Worm (Caenorhabditis elegans) whole organism, L1 larva: ENCODE measurements around the gene hrpu-1.

Experiments used
- C16A3.4 ChIP-seq: fragments of 150-350 bp; optimal IDR thresholded peaks from 2 replicates; lab custom pipeline; 2014; ENCODE audit warnings: missing biosample characterization, missing genetic modification characterization
- C34B4.2 ChIP-seq: sonication (generic microtip); optimal IDR thresholded peaks from 2 replicates; lab custom pipeline; 2017; ENCODE audit warnings: mild to moderate bottlenecking, missing genetic modification characterization, missing compliant biosample characterization
- F16B12.6 ChIP-seq: fragments of 150-350 bp; optimal IDR thresholded peaks from 2 replicates; lab custom pipeline; 2014; ENCODE audit warnings: missing biosample characterization, missing genetic modification characterization
- Y116A8C.19 ChIP-seq: sonication (generic microtip); optimal IDR thresholded peaks from 2 replicates; lab custom pipeline; 2016; ENCODE audit warnings: missing compliant biosample characterization, missing genetic modification characterization, borderline replicate concordance
- ceh-63 ChIP-seq: fragments of 200-800 bp; sonication (Bioruptor generic); optimal IDR thresholded peaks from 2 replicates; lab custom pipeline; 2018; ENCODE audit warnings: mild to moderate bottlenecking, missing genetic modification characterization, missing compliant biosample characterization
- ceh-8 ChIP-seq: fragments of 200-800 bp; sonication (Bioruptor generic); optimal IDR thresholded peaks from 2 replicates; lab custom pipeline; 2018; ENCODE audit warnings: mild to moderate bottlenecking, missing genetic modification characterization, moderate library complexity, missing compliant biosample characterization
- efl-1 ChIP-seq, 4 experiments: fragments of 150-350 bp; optimal IDR thresholded peaks in 3 of 4; peaks in 1 of 4; 1 replicate in 1 of 4; 2 replicates in 3 of 4; lab custom pipeline; 2014; ENCODE audit warnings: missing biosample characterization in 2 of 4, missing genetic modification characterization in 2 of 4, missing genetic modification reagents in 2 of 4
- egl-13 ChIP-seq: sonication (generic microtip); optimal IDR thresholded peaks from 2 replicates; lab custom pipeline; 2016; ENCODE audit warnings: missing genotype, missing genetic modification reagents, missing genetic modification characterization, missing compliant biosample characterization
- fos-1 ChIP-seq: fragments of 150-350 bp; optimal IDR thresholded peaks from 2 replicates; lab custom pipeline; 2014; ENCODE audit warnings: missing biosample characterization, missing genetic modification characterization
- grh-1 ChIP-seq: fragments of 200-800 bp; sonication (Bioruptor generic); IDR thresholded peaks from 2 replicates; pipeline ENCODE4 v1.3.6; 2022; ENCODE audit warnings: missing genetic modification reagents, missing genetic modification characterization, missing compliant biosample characterization
- hlh-17 ChIP-seq: fragments of 200-800 bp; sonication (Bioruptor generic); optimal IDR thresholded peaks from 2 replicates; lab custom pipeline; 2018; ENCODE audit warnings: missing genetic modification characterization, mild to moderate bottlenecking, missing compliant biosample characterization, moderate library complexity, borderline replicate concordance
- lin-15B ChIP-seq: fragments of 150-350 bp; sonication (generic microtip); optimal IDR thresholded peaks from 3 replicates; lab custom pipeline; 2014; ENCODE audit warnings: missing biosample characterization, missing genetic modification characterization
- mab-9 ChIP-seq: fragments of 200-800 bp; sonication (Bioruptor generic); IDR thresholded peaks from 2 replicates; pipeline ENCODE4 v1.3.6; 2022; ENCODE audit warnings: missing genetic modification reagents, missing genetic modification characterization, missing compliant biosample characterization
- nhr-12 ChIP-seq: sonication (generic microtip); optimal IDR thresholded peaks from 2 replicates; lab custom pipeline; 2017; ENCODE audit warnings: missing biosample characterization, missing genetic modification characterization
- nhr-20 ChIP-seq: sonication (generic microtip); optimal IDR thresholded peaks from 2 replicates; lab custom pipeline; 2016; ENCODE audit warnings: mild to moderate bottlenecking, missing genetic modification characterization, missing compliant biosample characterization
- nhr-237 ChIP-seq: fragments of 150-350 bp; optimal IDR thresholded peaks from 2 replicates; lab custom pipeline; 2014; ENCODE audit warnings: missing biosample characterization, missing genetic modification characterization
- nhr-47 ChIP-seq: sonication (generic microtip); optimal IDR thresholded peaks from 2 replicates; lab custom pipeline; 2016; ENCODE audit warnings: mild to moderate bottlenecking, missing genetic modification characterization, moderate library complexity, missing compliant biosample characterization
- nhr-71 ChIP-seq: sonication (generic microtip); optimal IDR thresholded peaks from 2 replicates; lab custom pipeline; 2016; ENCODE audit warnings: mild to moderate bottlenecking, missing genetic modification characterization, moderate library complexity, missing compliant biosample characterization
- nhr-76 ChIP-seq: sonication (generic microtip); optimal IDR thresholded peaks from 2 replicates; lab custom pipeline; 2017; ENCODE audit warnings: missing biosample characterization, missing genetic modification characterization
- nhr-77 ChIP-seq: fragments of 150-350 bp; optimal IDR thresholded peaks from 2 replicates; lab custom pipeline; 2014; ENCODE audit warnings: missing biosample characterization, missing genetic modification characterization
- nhr-84 ChIP-seq: sonication (generic microtip); optimal IDR thresholded peaks from 2 replicates; lab custom pipeline; 2017; ENCODE audit warnings: missing biosample characterization, missing genetic modification characterization
- rnt-1 ChIP-seq: sonication (generic microtip); optimal IDR thresholded peaks from 2 replicates; lab custom pipeline; 2016; ENCODE audit warnings: mild to moderate bottlenecking, missing genetic modification characterization, moderate library complexity, missing compliant biosample characterization
- snu-23 ChIP-seq: sonication (generic microtip); optimal IDR thresholded peaks from 2 replicates; lab custom pipeline; 2016; ENCODE audit warnings: missing genetic modification characterization, missing compliant biosample characterization
- sptf-1 ChIP-seq: fragments of 150-350 bp; optimal IDR thresholded peaks from 2 replicates; lab custom pipeline; 2014; ENCODE audit warnings: missing biosample characterization, missing genetic modification characterization
- swsn-7 ChIP-seq: sonication (generic microtip); optimal IDR thresholded peaks from 2 replicates; lab custom pipeline; 2016; ENCODE audit warnings: missing genetic modification characterization, missing compliant biosample characterization
- tbx-2 ChIP-seq: sonication (generic microtip); optimal IDR thresholded peaks from 2 replicates; lab custom pipeline; 2016; ENCODE audit warnings: missing genetic modification characterization, missing compliant biosample characterization
- unc-30 ChIP-seq: sonication (generic microtip); optimal IDR thresholded peaks from 2 replicates; lab custom pipeline; 2017; ENCODE audit warnings: missing biosample characterization, missing genetic modification characterization
- unc-62 ChIP-seq: fragments of 150-350 bp; optimal IDR thresholded peaks from 2 replicates; lab custom pipeline; 2014; ENCODE audit warnings: missing biosample characterization, missing genetic modification reagents, missing genetic modification characterization
- unc-98 ChIP-seq: fragments of 200-800 bp; sonication (Bioruptor generic); IDR thresholded peaks from 2 replicates; pipeline ENCODE4 v1.3.6; 2022; ENCODE audit warnings: missing genetic modification characterization, missing compliant biosample characterization
- ztf-11 ChIP-seq, 2 experiments: sonication (generic microtip); optimal IDR thresholded peaks; 2 replicates each; lab custom pipeline; 2016 to 2017; ENCODE audit warnings: missing genetic modification characterization in 2 of 2, missing biosample characterization in 1 of 2, missing compliant biosample characterization in 1 of 2

hrpu-1 gene

DNA sequence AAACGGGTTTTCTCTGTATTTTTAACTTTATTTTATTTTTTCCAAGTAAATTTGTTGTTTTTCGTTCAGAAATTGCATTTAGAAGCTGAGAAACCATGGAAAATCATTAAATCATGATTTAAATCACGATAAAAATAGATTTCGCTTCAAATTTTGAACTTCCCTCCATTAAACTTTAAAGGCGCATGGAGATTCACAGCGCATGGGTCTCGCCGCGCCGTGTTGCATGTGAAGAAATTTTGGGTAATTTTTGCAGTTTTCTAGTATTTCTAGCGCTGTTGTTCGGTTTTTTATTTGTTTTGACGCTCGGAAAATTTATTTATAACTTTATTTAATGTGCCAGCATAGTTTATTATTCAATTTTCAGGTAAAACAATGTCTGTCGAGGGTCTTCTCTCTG is 2.4 kb upstream of the hrpu-1 start, which contains the start of gene eef-1B.2 (continued):
- TF ChIP-seq nhr-20: peak; percentile 66
- peak; percentile 29 for TF ChIP-seq nhr-237 (tag; lab: Kevin White, UChicago)
- TF ChIP-seq ceh-63: no peak
- peak; percentile 59 for TF ChIP-seq lin-15B

DNA sequence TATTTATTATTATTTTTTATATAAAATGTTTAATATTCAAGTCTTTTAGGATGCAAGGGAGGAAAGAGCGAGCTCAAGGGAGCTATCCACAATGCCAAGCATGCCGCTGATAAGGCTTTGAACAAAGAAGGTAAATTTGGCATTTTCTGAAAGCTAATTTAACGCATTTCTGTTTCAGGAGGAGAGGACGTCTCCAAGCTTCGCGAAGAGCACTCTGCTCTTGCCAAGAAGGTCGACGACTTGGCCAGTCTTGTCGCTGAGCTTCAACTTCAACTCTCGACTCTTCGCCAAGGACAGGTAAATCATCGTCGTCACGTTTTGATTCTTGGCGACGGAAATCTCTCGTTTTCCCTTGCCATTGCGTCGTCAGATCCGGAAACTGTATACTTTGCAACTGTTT is 1.9 kb upstream of the hrpu-1 start:
- TF ChIP-seq efl-1 (optimal IDR thresholded peaks at IDR 0.05; lab: Kevin White, UChicago): no peak
- TF ChIP-seq efl-1 (GFP tag; optimal IDR thresholded peaks at IDR 0.05 in 1 of 2; lab: Kevin White, UChicago): peak in 1 of 2 experiments; percentile 81
- no peak for TF ChIP-seq C34B4.2 (tag; lab: Kevin White, UChicago)

DNA sequence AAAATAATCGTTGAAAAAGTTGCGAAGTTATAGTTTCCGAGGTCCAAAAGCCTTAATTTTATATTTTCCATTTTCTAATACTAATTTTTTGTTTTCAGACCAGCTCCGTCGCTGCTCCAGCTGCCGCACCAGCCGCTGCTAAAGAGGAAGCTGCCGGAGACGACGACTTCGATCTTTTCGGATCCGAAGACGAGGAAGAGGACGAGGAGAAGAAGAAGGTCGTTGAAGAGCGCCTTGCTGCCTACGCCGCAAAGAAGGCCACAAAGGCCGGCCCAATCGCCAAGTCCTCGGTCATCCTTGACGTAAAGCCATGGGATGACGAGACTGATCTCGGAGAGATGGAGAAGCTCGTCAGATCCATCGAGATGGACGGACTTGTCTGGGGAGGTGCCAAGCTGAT is 595 bp upstream of the hrpu-1 start:
- TF ChIP-seq unc-30 (tag; lab: Kevin White, UChicago) (no peak), unc-62 (GFP tag; lab: Kevin White, UChicago) (no peak), fos-1 (tag; lab: Kevin White, UChicago) (no peak), efl-1 (optimal IDR thresholded peaks at IDR 0.05; lab: Kevin White, UChicago) (no peak), efl-1 (GFP tag; optimal IDR thresholded peaks at IDR 0.05 in 1 of 2; lab: Kevin White, UChicago) (peak in 1 of 2 experiments; percentile 53), nhr-12 (tag; lab: Kevin White, UChicago) (no peak)

DNA sequence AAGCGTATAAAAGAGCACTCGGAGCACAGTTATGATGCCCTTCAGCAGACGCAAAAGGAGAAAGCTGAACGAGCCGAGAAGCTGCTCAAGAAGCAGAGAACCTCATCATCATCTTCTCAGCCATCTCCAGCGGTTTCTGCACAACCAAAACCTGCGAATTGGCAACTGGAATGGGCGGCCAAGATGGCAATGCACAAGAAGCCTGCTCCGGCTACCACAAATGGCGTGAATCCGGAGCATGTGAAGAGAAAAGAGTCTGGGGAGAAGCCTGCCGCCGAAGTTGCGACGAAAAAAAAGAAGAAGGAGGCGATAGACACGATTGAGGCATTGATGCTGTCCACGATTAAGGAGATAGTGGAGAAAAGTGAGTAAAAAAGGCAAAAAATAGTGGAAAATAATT is 1.7 kb downstream of the hrpu-1 start:
- TF ChIP-seq unc-98 (GFP tag; lab: Robert Waterston, UW): no peak
- no peak for TF ChIP-seq unc-62 (GFP tag; lab: Kevin White, UChicago)
- no peak for TF ChIP-seq mab-9 (GFP tag; lab: Robert Waterston, UW)
- no peak for TF ChIP-seq nhr-71 (tag; lab: Kevin White, UChicago)
- no peak for TF ChIP-seq grh-1 (GFP tag; lab: Robert Waterston, UW)
- TF ChIP-seq nhr-47 (tag; lab: Kevin White, UChicago): no peak
- TF ChIP-seq swsn-7 (tag; lab: Kevin White, UChicago): no peak
- no peak for TF ChIP-seq nhr-76 (tag; lab: Kevin White, UChicago)
- TF ChIP-seq C16A3.4 (tag; lab: Kevin White, UChicago): no peak
- no peak for TF ChIP-seq Y116A8C.19 (tag; lab: Kevin White, UChicago)
- TF ChIP-seq rnt-1 (tag; lab: Kevin White, UChicago): no peak
- TF ChIP-seq F16B12.6 (tag; lab: Kevin White, UChicago): no peak
- TF ChIP-seq nhr-84 (tag; lab: Kevin White, UChicago): no peak
- TF ChIP-seq tbx-2 (tag; lab: Kevin White, UChicago): no peak
- TF ChIP-seq nhr-77 (tag; lab: Kevin White, UChicago): no peak
- no peak for TF ChIP-seq sptf-1 (tag; lab: Kevin White, UChicago)
- no peak for TF ChIP-seq snu-23 (GFP tag; lab: Kevin White, UChicago)

DNA sequence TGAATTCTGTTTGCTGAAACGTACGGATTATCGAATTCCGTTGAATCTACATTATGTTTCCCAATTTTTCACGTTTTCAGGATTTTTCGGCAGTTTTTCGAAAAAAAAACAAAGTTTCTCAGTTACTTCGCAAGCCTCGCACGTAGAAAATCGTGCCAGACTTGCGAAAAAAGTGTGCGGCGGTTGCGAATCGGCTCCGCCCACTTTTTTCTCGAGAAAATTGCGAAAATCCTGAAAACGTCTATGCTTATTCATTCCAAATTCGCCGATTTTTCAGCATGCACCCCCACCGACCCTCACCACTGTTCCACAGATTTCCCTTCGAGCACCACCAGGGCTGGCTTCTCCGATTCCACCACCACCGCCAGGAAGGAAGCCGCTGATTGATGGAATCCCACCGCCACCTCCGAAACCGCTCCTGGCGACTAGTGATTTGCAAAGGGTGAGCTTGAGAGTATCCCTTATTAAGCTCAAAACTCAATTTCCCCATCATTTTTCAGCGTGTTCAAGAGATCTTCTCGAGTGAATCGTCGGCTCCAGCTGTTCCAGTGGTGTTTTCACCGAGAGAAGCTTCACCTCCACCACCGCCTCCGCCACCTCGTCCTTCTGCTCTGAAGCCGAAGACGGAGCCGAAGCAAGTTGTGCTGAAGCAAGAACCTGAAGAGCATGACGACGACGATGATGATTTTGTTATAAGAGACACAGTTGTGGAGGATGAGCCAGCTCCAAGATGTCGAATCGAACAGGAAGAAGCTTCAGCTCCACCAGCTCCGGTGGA is 2.9 kb downstream of the hrpu-1 start:
- TF ChIP-seq nhr-12 (tag; lab: Kevin White, UChicago) (no peak), ztf-11 (tag; optimal IDR thresholded peaks at IDR 0.05; lab: Kevin White, UChicago) (no peak), hlh-17 (no peak), ceh-8 (GFP tag; lab: Kevin White, UChicago) (peak; percentile 8), efl-1 (optimal IDR thresholded peaks at IDR 0.05; lab: Kevin White, UChicago) (no peak), efl-1 (GFP tag; optimal IDR thresholded peaks at IDR 0.05 in 1 of 2; lab: Kevin White, UChicago) (peak in 1 of 2 experiments; percentile 14), nhr-47 (tag; lab: Kevin White, UChicago) (no peak), ceh-63 (no peak), egl-13 (tag; lab: Kevin White, UChicago) (no peak)
